Worm (Caenorhabditis elegans) whole organism, young adult: ENCODE results near the gene col-42.

Experiments
- F10E7.11 ChIP-seq: sonication (generic microtip); optimal IDR thresholded peaks from 2 replicates; lab custom pipeline; 2017; ENCODE audit warnings: mild to moderate bottlenecking, missing genetic modification characterization, moderate library complexity, missing compliant biosample characterization
- F49E8.2 ChIP-seq: sonication (generic microtip); optimal IDR thresholded peaks from 3 replicates; lab custom pipeline; 2017; ENCODE audit warnings: missing genetic modification characterization, mild to moderate bottlenecking, missing compliant biosample characterization, antibody characterized with exemption, moderate library complexity; ENCODE audit not compliant: insufficient read depth
- F57C9.4 ChIP-seq: sonication (generic microtip); optimal IDR thresholded peaks from 2 replicates; lab custom pipeline; 2017; ENCODE audit warnings: mild to moderate bottlenecking, missing genetic modification characterization, missing compliant biosample characterization
- Y53G8AR.9 ChIP-seq: fragments of 200-800 bp; sonication (Bioruptor generic); conservative IDR thresholded peaks from 2 replicates; pipeline ENCODE4 v1.3.6; 2022; ENCODE audit warnings: missing genetic modification reagents, missing genetic modification characterization, missing compliant biosample characterization
- ZK185.1 ChIP-seq: sonication (generic microtip); optimal IDR thresholded peaks from 2 replicates; lab custom pipeline; 2016; ENCODE audit warnings: mild to moderate bottlenecking, missing genetic modification characterization, missing compliant biosample characterization; ENCODE audit not compliant: poor library complexity, severe bottlenecking
- aptf-2 ChIP-seq: fragments of 200-800 bp; sonication (Bioruptor generic); conservative IDR thresholded peaks from 2 replicates; pipeline ENCODE4 v1.3.6; 2022; ENCODE audit warnings: missing genetic modification reagents, missing genetic modification characterization, missing compliant biosample characterization
- attf-5 ChIP-seq: fragments of 200-800 bp; sonication (Bioruptor generic); optimal IDR thresholded peaks from 2 replicates; lab custom pipeline; 2018; ENCODE audit warnings: mild to moderate bottlenecking, missing genetic modification characterization, missing compliant biosample characterization
- bed-1 ChIP-seq: fragments of 200-800 bp; sonication (Bioruptor generic); IDR thresholded peaks from 2 replicates; pipeline ENCODE4 v1.3.6; 2022; ENCODE audit warnings: missing genetic modification reagents, missing genetic modification characterization, missing compliant biosample characterization
- bed-2 ChIP-seq: fragments of 200-800 bp; sonication (Bioruptor generic); IDR thresholded peaks from 2 replicates; pipeline ENCODE4 v1.3.6; 2022; ENCODE audit warnings: missing genetic modification reagents, missing genetic modification characterization, missing compliant biosample characterization
- ceh-58 ChIP-seq: fragments of 200-800 bp; sonication (Bioruptor generic); IDR thresholded peaks from 2 replicates; pipeline ENCODE4 v1.3.6; 2022; ENCODE audit warnings: missing genetic modification characterization, missing compliant biosample characterization
- ceh-79 ChIP-seq: sonication (generic microtip); optimal IDR thresholded peaks from 2 replicates; lab custom pipeline; 2017; ENCODE audit warnings: mild to moderate bottlenecking, missing genetic modification characterization, missing compliant biosample characterization
- ets-4 ChIP-seq: fragments of 200-800 bp; sonication (Bioruptor generic); optimal IDR thresholded peaks from 2 replicates; lab custom pipeline; 2018; ENCODE audit warnings: mild to moderate bottlenecking, missing genetic modification characterization, missing compliant biosample characterization
- hlh-12 ChIP-seq: sonication (generic microtip); optimal IDR thresholded peaks from 2 replicates; lab custom pipeline; 2016; ENCODE audit warnings: missing genetic modification characterization, missing compliant biosample characterization
- hmg-20 ChIP-seq: fragments of 200-800 bp; sonication (Bioruptor generic); IDR thresholded peaks from 2 replicates; pipeline ENCODE4 v1.3.6; 2022; ENCODE audit warnings: missing genetic modification reagents, missing genetic modification characterization, missing compliant biosample characterization
- hsf-1 ChIP-seq: fragments of 200-800 bp; sonication (Bioruptor generic); IDR thresholded peaks from 2 replicates; pipeline ENCODE4 v1.3.6; 2022; ENCODE audit warnings: missing genetic modification reagents, missing genetic modification characterization, missing compliant biosample characterization
- let-526 ChIP-seq: fragments of 200-800 bp; sonication (Bioruptor generic); IDR thresholded peaks from 2 replicates; pipeline ENCODE4 v1.3.6; 2022; ENCODE audit warnings: missing genetic modification reagents, missing genetic modification characterization, missing compliant biosample characterization
- lsl-1 ChIP-seq: fragments of 200-800 bp; sonication (Bioruptor generic); optimal IDR thresholded peaks from 2 replicates; lab custom pipeline; 2018; ENCODE audit warnings: mild to moderate bottlenecking, missing genetic modification characterization, moderate library complexity, missing compliant biosample characterization
- lsy-27 ChIP-seq: sonication (generic microtip); optimal IDR thresholded peaks from 2 replicates; lab custom pipeline; 2017; ENCODE audit warnings: missing genetic modification characterization, mild to moderate bottlenecking, missing compliant biosample characterization, antibody characterized with exemption, missing genotype, borderline replicate concordance; ENCODE audit not compliant: insufficient read depth
- madf-10 ChIP-seq: sonication (generic microtip); optimal IDR thresholded peaks from 2 replicates; lab custom pipeline; 2016; ENCODE audit warnings: mild to moderate bottlenecking, missing genetic modification characterization, missing compliant biosample characterization
- madf-8 ChIP-seq: fragments of 200-800 bp; sonication (Bioruptor generic); conservative IDR thresholded peaks from 2 replicates; pipeline ENCODE4 v1.3.6; 2022; ENCODE audit warnings: missing genetic modification reagents, missing genetic modification characterization, missing compliant biosample characterization
- mcd-1 ChIP-seq: fragments of 200-800 bp; sonication (Bioruptor generic); IDR thresholded peaks from 2 replicates; pipeline ENCODE4 v1.3.6; 2022; ENCODE audit warnings: missing genetic modification reagents, missing genetic modification characterization, missing compliant biosample characterization
- nfya-1 ChIP-seq: sonication (generic microtip); optimal IDR thresholded peaks from 2 replicates; lab custom pipeline; 2017; ENCODE audit warnings: antibody characterized with exemption, missing compliant biosample characterization, missing genetic modification characterization, borderline replicate concordance; ENCODE audit not compliant: insufficient read depth
- nfya-2 ChIP-seq: fragments of 200-800 bp; sonication (Bioruptor generic); IDR thresholded peaks from 2 replicates; pipeline ENCODE4 v1.3.6; 2022; ENCODE audit warnings: missing genetic modification reagents, missing genetic modification characterization, missing compliant biosample characterization
- nhr-90 ChIP-seq: sonication (generic microtip); optimal IDR thresholded peaks from 2 replicates; lab custom pipeline; 2016; ENCODE audit warnings: missing genotype, mild to moderate bottlenecking, missing genetic modification characterization, missing compliant biosample characterization
- pha-4 ChIP-seq: fragments of 150-350 bp; sonication (generic microtip); optimal IDR thresholded peaks from 2 replicates; lab custom pipeline; 2014; ENCODE audit warnings: missing biosample characterization, missing genetic modification reagents, missing genetic modification characterization
- rec-8 ChIP-seq, 2 experiments: sonication (generic microtip); optimal IDR thresholded peaks; 2 replicates each; lab custom pipeline; 2016; ENCODE audit warnings: mild to moderate bottlenecking in 2 of 2, missing genetic modification characterization in 2 of 2, missing genetic modification reagents in 2 of 2, missing genotype in 2 of 2, missing biosample characterization in 1 of 2, missing compliant biosample characterization in 1 of 2, moderate library complexity in 1 of 2
- repo-1 ChIP-seq: sonication (generic microtip); optimal IDR thresholded peaks from 2 replicates; lab custom pipeline; 2017; ENCODE audit warnings: mild to moderate bottlenecking, missing genetic modification characterization, missing compliant biosample characterization
- sea-2 ChIP-seq: fragments of 200-800 bp; sonication (Bioruptor generic); IDR thresholded peaks from 2 replicates; pipeline ENCODE4 v1.3.6; 2022; ENCODE audit warnings: missing genetic modification characterization, missing compliant biosample characterization
- snpc-1.1 ChIP-seq: sonication (generic microtip); optimal IDR thresholded peaks from 2 replicates; lab custom pipeline; 2017; ENCODE audit warnings: missing genetic modification characterization, mild to moderate bottlenecking, missing compliant biosample characterization, antibody characterized with exemption, moderate library complexity, missing genotype, missing genetic modification reagents; ENCODE audit not compliant: insufficient read depth
- snpc-4 ChIP-seq, 5 experiments: fragments of 150-350 bp in 1 of 5; sonication (generic microtip) in 4 of 5; optimal IDR thresholded peaks; 2 replicates each; lab custom pipeline; 2014 to 2018; ENCODE audit warnings: missing genetic modification characterization in 5 of 5, missing biosample characterization in 3 of 5, antibody characterized with exemption in 2 of 5, mild to moderate bottlenecking in 2 of 5, missing compliant biosample characterization in 2 of 5, missing genotype in 2 of 5, moderate library complexity in 2 of 5, missing genetic modification reagents in 1 of 5
- sptf-2 ChIP-seq: fragments of 200-800 bp; sonication (Bioruptor generic); optimal IDR thresholded peaks from 2 replicates; lab custom pipeline; 2018; ENCODE audit warnings: mild to moderate bottlenecking, missing genetic modification characterization, missing compliant biosample characterization
- tbp1 ChIP-seq: fragments of 200-800 bp; sonication (Bioruptor generic); optimal IDR thresholded peaks from 2 replicates; lab custom pipeline; 2018; ENCODE audit warnings: mild to moderate bottlenecking, missing genetic modification characterization, missing compliant biosample characterization
- xnd-1 ChIP-seq: sonication (generic microtip); optimal IDR thresholded peaks from 2 replicates; lab custom pipeline; 2016; ENCODE audit warnings: missing genotype, missing genetic modification reagents, missing genetic modification characterization, missing compliant biosample characterization
- zfh-2 ChIP-seq: fragments of 200-800 bp; sonication (Bioruptor generic); conservative IDR thresholded peaks from 2 replicates; pipeline ENCODE4 v1.3.6; 2022; ENCODE audit warnings: missing genetic modification reagents, missing genetic modification characterization, missing compliant biosample characterization
- ztf-18 ChIP-seq: sonication (generic microtip); optimal IDR thresholded peaks from 2 replicates; lab custom pipeline; 2016; ENCODE audit warnings: missing genotype, mild to moderate bottlenecking, missing genetic modification characterization, missing compliant biosample characterization
- ztf-25 ChIP-seq: fragments of 200-800 bp; sonication (Bioruptor generic); IDR thresholded peaks from 2 replicates; pipeline ENCODE4 v1.3.6; 2022; ENCODE audit warnings: missing genetic modification reagents, missing genetic modification characterization, missing compliant biosample characterization
- ztf-26 ChIP-seq: sonication (generic microtip); optimal IDR thresholded peaks from 2 replicates; lab custom pipeline; 2017; ENCODE audit warnings: missing genetic modification characterization, missing compliant biosample characterization
- ztf-3 ChIP-seq: fragments of 200-800 bp; sonication (Bioruptor generic); optimal IDR thresholded peaks from 2 replicates; lab custom pipeline; 2018; ENCODE audit warnings: mild to moderate bottlenecking, missing genetic modification characterization, missing compliant biosample characterization

The col-42 gene

ce11 chrV:18650043-18650442 is 11.8 kb downstream of the col-42 start, which contains the start of gene egas-2:
Gene egas-2, plus strand, starts transcription at chrV:18650343.
- TF ChIP-seq F49E8.2 (tag; lab: Kevin White, UChicago) (no peak), aptf-2 (GFP tag; lab: Robert Waterston, UW) (no peak), ets-4 (GFP tag; lab: Kevin White, UChicago) (no peak), bed-1 (GFP tag; lab: Robert Waterston, UW) (no peak), Y53G8AR.9 (no peak), hsf-1 (GFP tag; lab: Robert Waterston, UW) (no peak), madf-8 (no peak), bed-2 (GFP tag; lab: Robert Waterston, UW) (no peak), xnd-1 (tag; lab: Kevin White, UChicago) (no peak), F10E7.11 (tag; lab: Kevin White, UChicago) (no peak), ztf-26 (no peak)

DNA sequence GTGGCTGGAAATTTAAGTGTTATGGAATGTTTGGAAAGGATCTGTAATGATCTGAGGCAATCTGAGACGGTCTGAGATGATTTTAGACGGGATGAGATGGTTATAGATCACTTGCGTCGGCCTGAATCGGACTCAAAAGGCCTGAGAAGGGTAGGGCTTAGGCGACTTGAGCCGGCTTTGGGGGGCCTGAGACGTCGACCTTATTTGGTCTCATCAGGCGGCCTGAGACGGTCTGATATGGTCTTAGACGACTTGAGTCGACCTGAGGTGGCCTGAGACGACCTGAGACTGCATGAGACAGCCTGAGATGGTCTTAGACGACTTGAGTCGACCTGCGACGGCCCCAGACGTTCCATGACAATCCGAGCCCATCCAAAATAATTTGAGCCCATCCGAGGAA is 18.1 kb downstream of the col-42 start:
- TF ChIP-seq zfh-2 (GFP tag; lab: Robert Waterston, UW), result peak; percentile 58
- no peak for TF ChIP-seq sea-2 (GFP tag; lab: Robert Waterston, UW)
- TF ChIP-seq lsl-1, result no peak
- no peak for TF ChIP-seq let-526 (GFP tag; lab: Robert Waterston, UW)
- no peak for TF ChIP-seq sptf-2
- no peak for TF ChIP-seq pha-4 (tag; lab: Kevin White, UChicago)

- peak; percentile 63 for TF ChIP-seq zfh-2 (GFP tag; lab: Robert Waterston, UW)
- TF ChIP-seq tbp1 (GFP tag; lab: Kevin White, UChicago), result no peak
- no peak for TF ChIP-seq bed-2 (GFP tag; lab: Robert Waterston, UW)
- TF ChIP-seq, all 124 proteins: peak for 1
Measured at ce11 chrV:18657391-18657790, 19.1 kb downstream of the col-42 start.

DNA sequence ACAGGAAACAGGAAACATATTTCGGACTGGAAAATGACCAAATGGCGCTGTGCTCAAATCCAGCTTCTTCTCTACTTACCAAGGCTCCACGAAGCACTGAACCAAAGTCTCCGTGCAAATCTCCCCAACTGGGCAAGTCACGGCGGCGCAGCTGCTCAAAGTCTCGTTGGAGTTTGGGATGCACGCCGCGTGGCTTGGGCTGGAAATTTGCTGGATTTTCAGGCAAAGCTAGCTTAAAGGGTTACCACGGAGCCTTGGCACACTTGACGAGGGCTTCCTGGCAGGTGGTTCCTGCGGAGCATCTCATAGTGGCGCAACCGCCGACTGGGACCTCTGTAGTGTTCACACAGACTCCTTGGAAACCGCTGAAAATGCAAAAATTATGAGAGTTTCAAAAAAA is 20.6 kb downstream of the col-42 start:
- TF ChIP-seq ztf-18 (tag; lab: Kevin White, UChicago) (no peak), lsy-27 (no peak), snpc-4 (GFP tag; optimal IDR thresholded peaks at IDR 0.05; lab: Kevin White, UChicago) (no peak), snpc-4 (tag; optimal IDR thresholded peaks at IDR 0.05; lab: Kevin White, UChicago) (no peak), aptf-2 (GFP tag; lab: Robert Waterston, UW) (no peak), zfh-2 (GFP tag; lab: Robert Waterston, UW) (peak; percentile 77), ztf-25 (GFP tag; lab: Robert Waterston, UW) (0 out of 2 replicates have a peak, but pooled peaks have one; percentile 36)

DNA sequence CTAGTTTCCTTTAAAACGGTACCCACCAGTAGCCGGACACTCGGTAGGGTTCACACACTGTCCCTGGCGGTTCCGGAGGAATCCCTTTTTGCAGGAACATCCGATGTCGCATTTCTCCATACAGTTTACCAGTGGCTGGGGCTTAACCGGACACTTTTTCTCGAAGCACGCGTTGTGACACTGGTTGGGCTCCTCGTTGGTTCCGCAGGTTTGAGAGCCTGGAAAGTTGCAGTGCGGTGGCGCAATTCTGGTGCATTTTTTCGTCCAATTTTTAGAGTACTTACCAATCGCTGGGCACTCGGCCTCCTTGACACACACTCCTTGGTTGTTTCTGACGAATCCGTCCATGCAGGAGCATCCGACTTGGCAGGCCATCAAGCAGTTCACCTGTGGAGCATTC is 24.0 kb downstream of the col-42 start:
- TF ChIP-seq hmg-20 (GFP tag; lab: Robert Waterston, UW) (no peak), nfya-2 (GFP tag; lab: Robert Waterston, UW) (no peak), ztf-3 (GFP tag; lab: Kevin White, UChicago) (no peak), nhr-90 (tag; lab: Kevin White, UChicago) (no peak), snpc-1.1 (tag; lab: Kevin White, UChicago) (no peak), rec-8 (tag; optimal IDR thresholded peaks at IDR 0.05; lab: Kevin White, UChicago) (no peak), repo-1 (tag; lab: Kevin White, UChicago) (no peak), ZK185.1 (tag; lab: Kevin White, UChicago) (no peak), mcd-1 (GFP tag; lab: Robert Waterston, UW) (no peak), ceh-58 (GFP tag; lab: Robert Waterston, UW) (no peak), ceh-79 (tag; lab: Kevin White, UChicago) (no peak), hlh-12 (tag; lab: Kevin White, UChicago) (no peak), nfya-1 (tag; lab: Kevin White, UChicago) (no peak), madf-10 (tag; lab: Kevin White, UChicago) (no peak), attf-5 (GFP tag; lab: Kevin White, UChicago) (no peak), F57C9.4 (no peak)
- TF ChIP-seq, all 124 proteins: peak for 0
